Fruit fly (Drosophila melanogaster) Kc167 (cell line): Measurements from ENCODE around the gene CG34375.

Source experiments
- Myc ChIP-seq: fragments of >200 bp; optimal IDR thresholded peaks from 2 replicates; lab custom pipeline; 2017; ENCODE audit warnings: missing external identifiers
- Sin3A ChIP-seq: fragments of >200 bp; optimal IDR thresholded peaks from 2 replicates; lab custom pipeline; 2018; ENCODE audit warnings: missing external identifiers
- h ChIP-seq: fragments of >200 bp; optimal IDR thresholded peaks from 3 replicates; lab custom pipeline; 2018; ENCODE audit warnings: missing external identifiers
- insv ChIP-seq: fragments of >200 bp; optimal IDR thresholded peaks from 3 replicates; lab custom pipeline; 2018; ENCODE audit warnings: missing external identifiers
- psq ChIP-seq: fragments of >200 bp; optimal IDR thresholded peaks from 2 replicates; lab custom pipeline; 2017; ENCODE audit warnings: missing external identifiers
- ttk ChIP-seq: sonication (Bioruptor generic); optimal IDR thresholded peaks from 2 replicates; lab custom pipeline; 2017; ENCODE audit warnings: missing external identifiers

DNA sequence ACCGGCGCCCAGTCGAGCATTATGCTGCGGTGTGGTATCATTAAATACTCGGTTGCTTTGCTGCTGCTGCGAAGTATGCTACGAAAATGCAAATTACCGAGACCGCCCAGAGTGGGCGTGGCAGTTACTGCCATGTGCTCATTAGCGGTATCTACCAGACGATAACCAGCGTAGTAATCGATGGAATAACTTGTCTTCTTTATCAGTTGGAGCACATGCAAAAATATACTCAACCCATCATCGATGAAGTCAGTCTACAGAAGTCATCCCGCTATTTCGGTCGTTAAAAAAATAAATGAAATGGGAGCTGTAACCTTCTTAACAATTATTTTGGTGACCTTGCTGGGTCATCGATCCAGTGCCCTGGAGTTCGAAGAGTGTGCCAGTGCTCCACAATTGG lies 33.3 kb upstream of the CG34375 start, which contains the start of gene CG13837:
- no peak for TF ChIP-seq psq (lab: Kevin White, UChicago)
- no peak for TF ChIP-seq ttk (lab: Kevin White, UChicago)
- no peak for TF ChIP-seq insv (lab: Kevin White, UChicago)
- no peak for TF ChIP-seq Sin3A (lab: Kevin White, UChicago)
- TF ChIP-seq h (lab: Kevin White, UChicago): no peak
- TF ChIP-seq Myc (lab: Kevin White, UChicago): no peak
